Fruit fly (Drosophila melanogaster): Measurements from ENCODE around the gene CG12155.

Gene CG12155

dm6 chrX:7708942-7709707 is 19.4 kb upstream of the CG12155 start, which contains the start of gene CHES-1-like (continued):
- TF ChIP-seq chif (GFP tag; optimal IDR thresholded peaks at IDR 0.05) (peak; percentile 91 to 92), CG17912 (GFP tag; optimal IDR thresholded peaks at IDR 0.05) (no peak), MESR4 (GFP tag; optimal IDR thresholded peaks at IDR 0.05) (no peak), CG9817 (tag; optimal IDR thresholded peaks at IDR 0.05) (peak; percentile 79), CG7745 (tag; optimal IDR thresholded peaks at IDR 0.05) (no peak), gce (GFP tag; IDR thresholded peaks at IDR 0.05) (peak; percentile 65; the same call in 1 of the 3 replicates), zfh1 (GFP tag; IDR thresholded peaks at IDR 0.05) (peak; percentile 75), unpg (GFP tag; optimal IDR thresholded peaks at IDR 0.05) (peak; percentile 82), Dll (GFP tag; IDR thresholded peaks at IDR 0.05; ENCODE audit: partially characterized antibody) (no peak), CG42726 (GFP tag; IDR thresholded peaks at IDR 0.05; ENCODE audit: partially characterized antibody) (0 out of 2 replicates have a peak, but pooled peaks have one; percentile 15), CG1233 (GFP tag; optimal IDR thresholded peaks at IDR 0.05) (peak; percentile 88), Mes4 (GFP tag; optimal IDR thresholded peaks at IDR 0.05) (peak; percentile 89), CG16863 (GFP tag; optimal IDR thresholded peaks at IDR 0.05) (peak; percentile 93), CG7928 (GFP tag; optimal IDR thresholded peaks at IDR 0.05) (peak; percentile 64), CG32532 (GFP tag; IDR thresholded peaks at IDR 0.05) (peak; percentile 78), CG5245 (GFP tag; optimal IDR thresholded peaks at IDR 0.05) (peak; percentile 79), NC2α (GFP tag; optimal IDR thresholded peaks at IDR 0.05) (peak; percentile 74), CG2678 (tag; optimal IDR thresholded peaks at IDR 0.05) (peak; percentile 95), ranshi (GFP tag; IDR thresholded peaks at IDR 0.05) (peak; percentile 48; the same call in 1 of the 2 replicates), Xbp1 (GFP tag; optimal IDR thresholded peaks at IDR 0.05) (peak; percentile 88), fd64A (GFP tag; optimal IDR thresholded peaks at IDR 0.05) (peak; percentile 70), nau (GFP tag; optimal IDR thresholded peaks at IDR 0.05) (peak; percentile 91), Optix (GFP tag; IDR thresholded peaks at IDR 0.05) (peak; percentile 75; the same call in 2 of the 3 replicates), CG2129 (GFP tag; IDR thresholded peaks at IDR 0.05; ENCODE audit: partially characterized antibody) (no peak), Myb (GFP tag; optimal IDR thresholded peaks at IDR 0.05) (peak; percentile 83), z (GFP tag; IDR thresholded peaks at IDR 0.05) (no peak), jing (GFP tag; optimal IDR thresholded peaks at IDR 0.05) (peak; percentile 82), cwo (GFP tag; optimal IDR thresholded peaks at IDR 0.05) (peak; percentile 90), Hand (GFP tag; optimal IDR thresholded peaks at IDR 0.05) (peak; percentile 86), CG30020 (tag; optimal IDR thresholded peaks at IDR 0.05) (peak; percentile 68), slp2 (GFP tag; optimal IDR thresholded peaks at IDR 0.05) (peak; percentile 89), hbn (GFP tag; IDR thresholded peaks at IDR 0.05; ENCODE audit: partially characterized antibody) (no peak), otp (GFP tag; IDR thresholded peaks at IDR 0.05) (peak; percentile 42; the same call in 1 of the 3 replicates), Hmr (GFP tag; optimal IDR thresholded peaks at IDR 0.05) (peak; percentile 91), B-H1 (GFP tag; IDR thresholded peaks at IDR 0.05) (peak; percentile 68), br (optimal IDR thresholded peaks at IDR 0.05) (no peak), stwl (tag; optimal IDR thresholded peaks at IDR 0.05) (no peak), Atf-2 (GFP tag; optimal IDR thresholded peaks at IDR 0.05) (peak; percentile 93), Antp (GFP tag; optimal IDR thresholded peaks at IDR 0.05) (peak; percentile 90), CG2120 (GFP tag; optimal IDR thresholded peaks at IDR 0.05) (peak; percentile 92), NC2β (GFP tag; optimal IDR thresholded peaks at IDR 0.05) (peak; percentile 77), ab (GFP tag; optimal IDR thresholded peaks at IDR 0.05) (peak; percentile 84), dmrt99B (tag; optimal IDR thresholded peaks at IDR 0.05) (peak; percentile 97), cad (GFP tag; optimal IDR thresholded peaks at IDR 0.05) (no peak), sens-2 (GFP tag; IDR thresholded peaks at IDR 0.05) (no peak), twi (tag; optimal IDR thresholded peaks at IDR 0.05) (peak; percentile 67), CG43689 (GFP tag; IDR thresholded peaks at IDR 0.05) (no peak), her (GFP tag; optimal IDR thresholded peaks at IDR 0.05) (peak; percentile 85), vfl (GFP tag; optimal IDR thresholded peaks at IDR 0.05) (peak; percentile 80)

All from whole organism, embryonic.